Worm (Caenorhabditis elegans): Measurements from ENCODE around the gene elt-2.
A peak's percentile ranks its signal among the peaks of the same experiment; 100 is the strongest.

elt-2 gene

DNA sequence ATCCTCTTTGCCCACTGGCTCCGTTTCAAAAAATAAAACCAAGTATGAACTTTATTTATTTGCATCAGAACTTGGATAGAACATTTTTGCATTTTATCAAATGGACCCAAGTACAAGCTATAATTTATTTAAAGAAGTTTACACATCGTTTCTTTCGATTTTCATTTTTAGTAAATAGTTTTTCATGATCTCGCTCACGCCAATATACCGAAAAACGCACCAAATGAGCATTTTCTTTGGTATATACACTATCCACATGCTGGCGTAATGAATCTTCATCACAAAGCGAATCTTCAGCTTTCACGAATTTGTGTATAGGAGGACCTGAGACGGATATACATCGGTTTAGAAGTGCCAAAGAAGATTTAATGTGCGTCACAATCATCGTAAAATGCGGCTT, 4.5 kb upstream of the elt-2 start, which contains the start of gene C39B10.7 (continued):
- no peak for TF ChIP-seq nhr-77 (tag; optimal IDR thresholded peaks at IDR 0.05)

DNA sequence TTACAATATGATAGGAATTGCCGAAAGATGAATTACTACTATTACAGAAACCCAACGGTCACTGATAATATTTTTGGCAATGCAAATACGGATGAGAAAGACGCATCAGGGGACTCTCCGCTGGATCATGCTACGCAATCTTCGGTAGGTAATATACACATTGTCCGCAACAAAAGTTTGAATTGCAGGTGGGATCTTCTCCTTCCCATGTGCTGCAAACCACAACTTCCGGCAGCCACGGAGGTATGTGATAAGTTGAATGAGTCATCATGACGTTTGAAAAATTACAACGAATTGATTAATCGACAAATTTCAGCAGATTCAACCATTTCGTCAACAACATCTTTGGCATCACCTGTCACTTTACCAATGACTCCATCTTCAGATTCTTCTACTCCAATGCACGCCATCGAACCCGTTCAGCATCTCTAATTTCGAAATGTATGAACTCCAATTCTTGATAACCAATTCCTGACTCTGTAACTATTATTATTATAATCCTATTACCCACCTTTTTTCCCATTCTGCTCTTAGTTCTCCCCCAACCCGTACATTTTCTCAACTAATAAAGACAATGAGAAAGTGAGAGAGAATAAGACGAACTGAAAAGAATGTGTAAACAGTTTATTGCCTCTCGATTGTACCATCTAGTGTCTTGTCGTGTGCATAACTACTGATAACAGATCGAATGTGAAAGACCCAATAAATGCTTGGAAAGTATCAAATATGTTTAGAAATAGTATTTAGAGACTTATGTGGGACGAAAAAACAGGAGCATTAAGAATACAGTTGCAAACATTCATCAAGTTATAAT, 3.7 kb upstream of the elt-2 start:
- TF ChIP-seq ZK546.5 (tag; optimal IDR thresholded peaks at IDR 0.05) (no peak), vab-7 (GFP tag; IDR thresholded peaks at IDR 0.05) (no peak), nhr-41 (GFP tag; IDR thresholded peaks at IDR 0.05) (no peak), D1046.2 (GFP tag; IDR thresholded peaks at IDR 0.05) (no peak), lin-39 (tag; optimal IDR thresholded peaks at IDR 0.05) (no peak), nhr-111 (GFP tag; optimal IDR thresholded peaks at IDR 0.05) (no peak), ceh-20 (GFP tag; IDR thresholded peaks at IDR 0.05) (no peak), daf-19 (GFP tag; conservative IDR thresholded peaks at IDR 0.05) (no peak), mes-2 (tag; optimal IDR thresholded peaks at IDR 0.05; ENCODE audit: poor library complexity, severe bottlenecking) (no peak), F37D6.2 (tag; optimal IDR thresholded peaks at IDR 0.05) (no peak), nhr-48 (tag; optimal IDR thresholded peaks at IDR 0.05) (peak; percentile 33), nhr-42 (GFP tag; IDR thresholded peaks at IDR 0.05) (no peak), ztf-11 (tag; optimal IDR thresholded peaks at IDR 0.05) (no peak), T20F7.1 (GFP tag; optimal IDR thresholded peaks at IDR 0.05) (no peak), egl-27 (tag; optimal IDR thresholded peaks at IDR 0.05) (no peak), zfp-2 (tag; optimal IDR thresholded peaks at IDR 0.05) (no peak), hmg-1.1 (GFP tag; IDR thresholded peaks at IDR 0.05) (no peak), dpl-1 (GFP tag; optimal IDR thresholded peaks at IDR 0.05) (no peak), aly-2 (tag; optimal IDR thresholded peaks at IDR 0.05) (no peak), ceh-82 (tag; optimal IDR thresholded peaks at IDR 0.05) (no peak), php-3 (GFP tag; IDR thresholded peaks at IDR 0.05) (peak; percentile 61), pqm-1 (tag; optimal IDR thresholded peaks at IDR 0.05) (peak; percentile 96), zip-2 (tag; optimal IDR thresholded peaks at IDR 0.05) (no peak), lir-3 (tag; optimal IDR thresholded peaks at IDR 0.05) (no peak), attf-4 (tag; optimal IDR thresholded peaks at IDR 0.05) (no peak), pha-4 (GFP tag; IDR thresholded peaks at IDR 0.05) (no peak), pha-4 (tag; optimal IDR thresholded peaks at IDR 0.05) (no peak), sdz-12 (GFP tag; optimal IDR thresholded peaks at IDR 0.05) (no peak), nhr-11 (tag; optimal IDR thresholded peaks at IDR 0.05) (no peak), nhr-10 (tag; optimal IDR thresholded peaks at IDR 0.05) (no peak), Y75B8A.6 (GFP tag; IDR thresholded peaks at IDR 0.05) (no peak), dmd-6 (GFP tag; IDR thresholded peaks at IDR 0.05) (peak; percentile 57), F26F4.8 (GFP tag; conservative IDR thresholded peaks at IDR 0.05) (no peak), nhr-102 (tag; optimal IDR thresholded peaks at IDR 0.05) (peak; percentile 46), snpc-4 (tag; optimal IDR thresholded peaks at IDR 0.05) (no peak), nhr-237 (tag; optimal IDR thresholded peaks at IDR 0.05) (no peak), nhr-77 (tag; optimal IDR thresholded peaks at IDR 0.05) (peak; percentile 27), dve-1 (tag; optimal IDR thresholded peaks at IDR 0.05; ENCODE audit: insufficient read depth) (peak; percentile 83), lin-1 (GFP tag; IDR thresholded peaks at IDR 0.05) (peak; percentile 56; the same call in 1 of the 2 replicates), unc-62 (GFP tag; optimal IDR thresholded peaks at IDR 0.05 in 1 of 2) (peak in 1 of 2 experiments; percentile 98), unc-62 (tag; optimal IDR thresholded peaks at IDR 0.05) (no peak), unc-130 (GFP tag; optimal IDR thresholded peaks at IDR 0.05) (no peak), hlh-30 (tag; optimal IDR thresholded peaks at IDR 0.05; ENCODE audit: insufficient read depth) (no peak), mep-1 (tag; optimal IDR thresholded peaks at IDR 0.05) (peak; percentile 29), ama-1 (optimal IDR thresholded peaks at IDR 0.05) (no peak), zfp-3 (GFP tag; conservative IDR thresholded peaks at IDR 0.05) (no peak), dmd-9 (GFP tag; IDR thresholded peaks at IDR 0.05) (no peak), tra-1 (GFP tag; IDR thresholded peaks at IDR 0.05) (no peak)

All from whole organism, L4 larva.